Worm (Caenorhabditis elegans) whole organism, young adult: Measurements from ENCODE around the gene nhr-264.

Source experiments
- attf-5 ChIP-seq: fragments of 200-800 bp; sonication (Bioruptor generic); optimal IDR thresholded peaks from 2 replicates; lab custom pipeline; 2018; ENCODE audit warnings: mild to moderate bottlenecking, missing genetic modification characterization, missing compliant biosample characterization
- attf-6 ChIP-seq: fragments of 200-800 bp; sonication (Bioruptor generic); IDR thresholded peaks from 2 replicates; pipeline ENCODE4 v1.3.6; 2022; ENCODE audit warnings: missing genetic modification reagents, missing genetic modification characterization, missing compliant biosample characterization
- pha-4 ChIP-seq: fragments of 150-350 bp; sonication (generic microtip); optimal IDR thresholded peaks from 2 replicates; lab custom pipeline; 2014; ENCODE audit warnings: missing biosample characterization, missing genetic modification reagents, missing genetic modification characterization
- xnd-1 ChIP-seq: sonication (generic microtip); optimal IDR thresholded peaks from 2 replicates; lab custom pipeline; 2016; ENCODE audit warnings: missing genotype, missing genetic modification reagents, missing genetic modification characterization, missing compliant biosample characterization

DNA sequence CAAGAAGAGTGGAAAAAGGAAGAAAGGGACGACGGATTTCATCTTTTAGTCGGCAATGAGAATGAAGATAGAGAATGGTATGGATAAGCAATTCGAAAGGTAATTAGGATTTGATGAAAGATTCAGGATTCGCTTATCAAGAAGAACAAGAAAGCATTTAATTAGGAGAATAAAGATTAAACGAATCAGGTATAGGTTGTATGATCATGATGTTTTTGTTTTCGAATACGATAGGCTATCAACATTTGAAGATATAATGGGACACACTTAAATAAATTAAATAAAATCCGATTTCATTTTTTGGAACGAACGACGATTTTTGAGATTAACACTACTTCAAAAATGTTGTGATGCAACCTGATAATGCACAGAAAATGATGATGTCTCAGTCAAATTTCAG lies 48.3 kb downstream of the nhr-264 start, which contains the start of gene Y11D7A.5:
- TF ChIP-seq xnd-1 (tag; lab: Kevin White, UChicago) = no peak
- TF ChIP-seq attf-6 (GFP tag; lab: Robert Waterston, UW) = no peak
- TF ChIP-seq pha-4 (tag; lab: Kevin White, UChicago) = no peak
- TF ChIP-seq attf-5 = no peak
